Worm (Caenorhabditis elegans) whole organism, L4 larva: Measurements from ENCODE around the gene frpr-9.

Experiments
- ama-1 ChIP-seq: fragments of 150-350 bp; optimal IDR thresholded peaks from 2 replicates; lab custom pipeline; 2014; ENCODE audit warnings: inconsistent platforms, mixed read lengths
- ceh-62 ChIP-seq: sonication (generic microtip); optimal IDR thresholded peaks from 2 replicates; lab custom pipeline; 2017; ENCODE audit warnings: missing biosample characterization, missing genetic modification characterization
- ceh-82 ChIP-seq: sonication (generic microtip); optimal IDR thresholded peaks from 2 replicates; lab custom pipeline; 2017; ENCODE audit warnings: missing biosample characterization, missing genetic modification characterization
- cey-2 ChIP-seq: sonication (generic microtip); optimal IDR thresholded peaks from 3 replicates; lab custom pipeline; 2017; ENCODE audit warnings: missing genetic modification characterization, mild to moderate bottlenecking, missing compliant biosample characterization, antibody characterized with exemption, borderline replicate concordance; ENCODE audit not compliant: insufficient read depth
- gei-8 ChIP-seq: fragments of 200-800 bp; sonication (Bioruptor generic); optimal IDR thresholded peaks from 2 replicates; lab custom pipeline; 2018; ENCODE audit warnings: mild to moderate bottlenecking, missing genetic modification characterization, missing compliant biosample characterization
- lin-1 ChIP-seq: fragments of 200-800 bp; sonication (Bioruptor generic); IDR thresholded peaks from 2 replicates; pipeline ENCODE4 v1.3.6; 2022; ENCODE audit warnings: missing genetic modification reagents, missing genetic modification characterization, missing compliant biosample characterization
- lin-13 ChIP-seq: fragments of 150-350 bp; optimal IDR thresholded peaks from 2 replicates; lab custom pipeline; 2014; ENCODE audit warnings: missing biosample characterization, missing genetic modification reagents, missing genetic modification characterization
- lin-38 ChIP-seq: fragments of 200-800 bp; sonication (Bioruptor generic); IDR thresholded peaks from 2 replicates; pipeline ENCODE4 v1.3.6; 2022; ENCODE audit warnings: missing genetic modification reagents, missing genetic modification characterization, missing compliant biosample characterization
- nhr-11 ChIP-seq: fragments of 150-350 bp; optimal IDR thresholded peaks from 2 replicates; lab custom pipeline; 2014; ENCODE audit warnings: missing biosample characterization, missing genetic modification characterization
- nhr-76 ChIP-seq: fragments of 150-350 bp; optimal IDR thresholded peaks from 2 replicates; lab custom pipeline; 2014; ENCODE audit warnings: missing biosample characterization, missing genetic modification characterization
- snpc-4 ChIP-seq: fragments of 150-350 bp; optimal IDR thresholded peaks from 2 replicates; lab custom pipeline; 2014; ENCODE audit warnings: missing biosample characterization, missing genetic modification characterization
- ztf-11 ChIP-seq: fragments of 150-350 bp; optimal IDR thresholded peaks from 2 replicates; lab custom pipeline; 2014; ENCODE audit warnings: missing biosample characterization, missing genetic modification characterization

DNA sequence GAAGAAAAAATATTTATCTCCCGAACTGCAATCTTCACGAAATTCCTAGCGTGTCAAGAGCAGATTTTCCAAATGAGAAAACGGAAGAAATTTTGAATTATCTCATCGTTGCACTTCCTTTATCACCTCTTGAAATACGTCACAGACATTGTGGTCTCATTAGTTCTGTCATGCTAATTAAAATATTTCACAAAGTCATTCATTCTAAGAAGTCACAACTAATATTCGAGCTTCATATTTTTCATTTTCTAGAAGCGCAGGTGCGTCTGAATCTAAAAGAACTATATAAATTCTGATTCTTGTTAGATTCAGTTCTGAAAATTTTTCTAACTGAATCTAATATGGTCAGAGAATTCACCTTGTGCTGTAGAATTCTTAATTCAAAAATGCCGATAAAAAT is 44.7 kb upstream of the frpr-9 start:
- TF ChIP-seq ztf-11 (tag; lab: Kevin White, UChicago) (no peak), gei-8 (no peak), lin-38 (no peak), ceh-82 (tag; lab: Kevin White, UChicago) (no peak), snpc-4 (tag; lab: Kevin White, UChicago) (no peak), ceh-62 (tag; lab: Kevin White, UChicago) (no peak), nhr-11 (tag; lab: Kevin White, UChicago) (no peak), ama-1 (lab: Kevin White, UChicago) (no peak), nhr-76 (no peak), lin-1 (GFP tag; lab: Robert Waterston, UW) (no peak), cey-2 (tag; lab: Kevin White, UChicago) (no peak), lin-13 (no peak)
